Worm (Caenorhabditis elegans) whole organism, L2 larva: Measurements from ENCODE around the gene srxa-1.
A peak's percentile ranks its signal among the peaks of the same experiment; 100 is the strongest.

Experiments used
- C34F6.9 ChIP-seq: fragments of 150-350 bp; optimal IDR thresholded peaks from 2 replicates; lab custom pipeline; 2014; ENCODE audit warnings: missing biosample characterization, missing genetic modification characterization
- F13H6.1 ChIP-seq: sonication (generic microtip); optimal IDR thresholded peaks from 2 replicates; lab custom pipeline; 2016; ENCODE audit warnings: missing genetic modification characterization, missing compliant biosample characterization
- R02D3.7 ChIP-seq: fragments of 150-350 bp; optimal IDR thresholded peaks from 2 replicates; lab custom pipeline; 2014; ENCODE audit warnings: missing biosample characterization, missing genetic modification characterization
- alr-1 ChIP-seq: fragments of 150-350 bp; optimal IDR thresholded peaks from 2 replicates; lab custom pipeline; 2014; ENCODE audit warnings: missing biosample characterization, missing genetic modification characterization
- aly-2 ChIP-seq: fragments of 150-350 bp; optimal IDR thresholded peaks from 2 replicates; lab custom pipeline; 2014; ENCODE audit warnings: missing biosample characterization, missing genetic modification characterization
- ama-1 ChIP-seq: fragments of 150-350 bp; optimal IDR thresholded peaks from 2 replicates; lab custom pipeline; 2018; ENCODE audit warnings: inconsistent platforms
- blmp-1 ChIP-seq: sonication (generic microtip); optimal IDR thresholded peaks from 2 replicates; lab custom pipeline; 2017; ENCODE audit warnings: missing genetic modification characterization, mild to moderate bottlenecking, missing compliant biosample characterization, antibody characterized with exemption, moderate library complexity; ENCODE audit not compliant: insufficient read depth
- ceh-16 ChIP-seq: fragments of 150-350 bp; optimal IDR thresholded peaks from 2 replicates; lab custom pipeline; 2014; ENCODE audit warnings: missing biosample characterization, missing genetic modification characterization
- crh-2 ChIP-seq: sonication (generic microtip); optimal IDR thresholded peaks from 2 replicates; lab custom pipeline; 2017; ENCODE audit warnings: missing biosample characterization, missing genetic modification characterization
- elt-1 ChIP-seq: fragments of 150-350 bp; optimal IDR thresholded peaks from 2 replicates; lab custom pipeline; 2014; ENCODE audit warnings: missing biosample characterization, missing genetic modification characterization
- elt-3 ChIP-seq: sonication (generic microtip); optimal IDR thresholded peaks from 2 replicates; lab custom pipeline; 2017; ENCODE audit warnings: missing biosample characterization, missing genetic modification characterization
- fos-1 ChIP-seq: fragments of 150-350 bp; optimal IDR thresholded peaks from 2 replicates; lab custom pipeline; 2014; ENCODE audit warnings: missing biosample characterization, missing genetic modification characterization
- gmeb-1 ChIP-seq: fragments of 150-350 bp; optimal IDR thresholded peaks from 2 replicates; lab custom pipeline; 2014; ENCODE audit warnings: missing biosample characterization, missing genetic modification characterization
- lin-13 ChIP-seq: fragments of 150-350 bp; optimal IDR thresholded peaks from 2 replicates; lab custom pipeline; 2014; ENCODE audit warnings: missing biosample characterization, missing genetic modification reagents, missing genetic modification characterization
- lin-39 ChIP-seq: fragments of 150-350 bp; optimal IDR thresholded peaks from 2 replicates; lab custom pipeline; 2014; ENCODE audit warnings: missing biosample characterization, missing genetic modification reagents, missing genetic modification characterization
- lsy-2 ChIP-seq, 2 experiments: fragments of 150-350 bp in 1 of 2; sonication (generic microtip) in 1 of 2; optimal IDR thresholded peaks; 2 replicates each; lab custom pipeline; 2014 to 2017; ENCODE audit warnings: missing biosample characterization in 2 of 2, missing genetic modification characterization in 2 of 2
- mab-5 ChIP-seq: fragments of 150-350 bp; optimal IDR thresholded peaks from 2 replicates; lab custom pipeline; 2014; ENCODE audit warnings: missing biosample characterization, missing genetic modification characterization
- mbf-1 ChIP-seq: sonication (generic microtip); optimal IDR thresholded peaks from 2 replicates; lab custom pipeline; 2017; ENCODE audit warnings: missing biosample characterization, missing genetic modification characterization
- mdl-1 ChIP-seq, 2 experiments: fragments of 150-350 bp in 1 of 2; sonication (generic microtip) in 1 of 2; optimal IDR thresholded peaks; 2 replicates each; lab custom pipeline; 2017; ENCODE audit warnings: missing biosample characterization in 2 of 2, missing genetic modification characterization in 2 of 2
- nhr-10 ChIP-seq: sonication (generic microtip); optimal IDR thresholded peaks from 2 replicates; lab custom pipeline; 2017; ENCODE audit warnings: missing biosample characterization, missing genetic modification characterization
- nhr-129 ChIP-seq: fragments of 150-350 bp; optimal IDR thresholded peaks from 2 replicates; lab custom pipeline; 2014; ENCODE audit warnings: missing biosample characterization, missing genetic modification characterization
- nhr-21 ChIP-seq: fragments of 150-350 bp; optimal IDR thresholded peaks from 2 replicates; lab custom pipeline; 2014; ENCODE audit warnings: missing biosample characterization, missing genetic modification characterization
- nhr-25 ChIP-seq: fragments of 150-350 bp; sonication (generic microtip); optimal IDR thresholded peaks from 3 replicates; lab custom pipeline; 2014; ENCODE audit warnings: missing biosample characterization, missing genetic modification characterization
- nhr-77 ChIP-seq: fragments of 150-350 bp; optimal IDR thresholded peaks from 2 replicates; lab custom pipeline; 2014; ENCODE audit warnings: missing biosample characterization, missing genetic modification characterization
- sem-4 ChIP-seq: fragments of 150-350 bp; optimal IDR thresholded peaks from 2 replicates; lab custom pipeline; 2014; ENCODE audit warnings: missing biosample characterization, missing genetic modification reagents, missing genetic modification characterization
- skn-1 ChIP-seq: sonication (generic microtip); optimal IDR thresholded peaks from 2 replicates; lab custom pipeline; 2017; ENCODE audit warnings: missing biosample characterization, missing genetic modification characterization
- sma-9 ChIP-seq, 2 experiments: fragments of 150-350 bp in 1 of 2; sonication (generic microtip) in 1 of 2; optimal IDR thresholded peaks; 2 replicates each; lab custom pipeline; 2014 to 2016; ENCODE audit warnings: missing genetic modification characterization in 2 of 2, mild to moderate bottlenecking in 1 of 2, missing biosample characterization in 1 of 2, missing compliant biosample characterization in 1 of 2, missing genetic modification reagents in 1 of 2, moderate library complexity in 1 of 2
- snpc-4 ChIP-seq: fragments of 150-350 bp; optimal IDR thresholded peaks from 2 replicates; lab custom pipeline; 2014; ENCODE audit warnings: missing biosample characterization, missing genetic modification characterization
- unc-55 ChIP-seq: fragments of 150-350 bp; sonication (generic microtip); optimal IDR thresholded peaks from 3 replicates; lab custom pipeline; 2014; ENCODE audit warnings: missing biosample characterization, missing genetic modification reagents, missing genetic modification characterization
- unc-62 ChIP-seq: fragments of 150-350 bp; optimal IDR thresholded peaks from 2 replicates; lab custom pipeline; 2014; ENCODE audit warnings: missing biosample characterization, missing genetic modification reagents, missing genetic modification characterization
- zag-1 ChIP-seq: fragments of 150-350 bp; optimal IDR thresholded peaks from 2 replicates; lab custom pipeline; 2014; ENCODE audit warnings: missing biosample characterization, missing genetic modification characterization
- ztf-4 ChIP-seq: fragments of 150-350 bp; optimal IDR thresholded peaks from 2 replicates; lab custom pipeline; 2014; ENCODE audit warnings: missing biosample characterization, missing genetic modification characterization

Gene srxa-1

ce11 chrV:20712994-20713326 is 18.9 kb upstream of the srxa-1 start:
- TF ChIP-seq fos-1 (tag; lab: Kevin White, UChicago): no peak
- peak; percentile 59 for TF ChIP-seq unc-55
- no peak for TF ChIP-seq elt-3 (tag; lab: Kevin White, UChicago)
- TF ChIP-seq ama-1 (lab: Kevin White, UChicago): peak; percentile 88
- no peak for TF ChIP-seq ceh-16 (tag; lab: Kevin White, UChicago)
- peak; percentile 75 for TF ChIP-seq sma-9 (GFP tag; optimal IDR thresholded peaks at IDR 0.05; lab: Kevin White, UChicago)
- TF ChIP-seq sma-9 (tag; optimal IDR thresholded peaks at IDR 0.05; lab: Kevin White, UChicago): no peak
- peak; percentile 82 for TF ChIP-seq C34F6.9 (tag; lab: Kevin White, UChicago)
- TF ChIP-seq ztf-4 (tag; lab: Kevin White, UChicago): peak; percentile 85
- peak; percentile 21 for TF ChIP-seq skn-1 (tag; lab: Kevin White, UChicago)
- no peak for TF ChIP-seq mab-5
- TF ChIP-seq unc-62 (GFP tag; lab: Kevin White, UChicago): no peak
- no peak for TF ChIP-seq R02D3.7 (tag; lab: Kevin White, UChicago)
- no peak for TF ChIP-seq alr-1
- TF ChIP-seq mdl-1 (tag; optimal IDR thresholded peaks at IDR 0.05; lab: Kevin White, UChicago): peak in 1 of 2 experiments; percentile 77
- no peak for TF ChIP-seq gmeb-1
- no peak for TF ChIP-seq nhr-77 (tag; lab: Kevin White, UChicago)
- TF ChIP-seq crh-2 (tag; lab: Kevin White, UChicago): peak; percentile 68
- peak; percentile 14 for TF ChIP-seq blmp-1 (tag; lab: Kevin White, UChicago)
- TF ChIP-seq nhr-21 (tag; lab: Kevin White, UChicago): no peak
- TF ChIP-seq aly-2 (tag; lab: Kevin White, UChicago): no peak
- peak; percentile 41 for TF ChIP-seq nhr-25
- no peak for TF ChIP-seq lin-39
- peak in 1 of 2 experiments; percentile 71 for TF ChIP-seq lsy-2 (tag; optimal IDR thresholded peaks at IDR 0.05; lab: Kevin White, UChicago)
- TF ChIP-seq lin-13 (GFP tag; lab: Kevin White, UChicago): no peak
- TF ChIP-seq zag-1 (tag; lab: Kevin White, UChicago): no peak
- no peak for TF ChIP-seq sem-4 (tag; lab: Kevin White, UChicago)
- TF ChIP-seq F13H6.1: peak; percentile 29
- TF ChIP-seq nhr-10 (tag; lab: Kevin White, UChicago): no peak
- TF ChIP-seq nhr-129 (tag; lab: Kevin White, UChicago): peak; percentile 92

DNA sequence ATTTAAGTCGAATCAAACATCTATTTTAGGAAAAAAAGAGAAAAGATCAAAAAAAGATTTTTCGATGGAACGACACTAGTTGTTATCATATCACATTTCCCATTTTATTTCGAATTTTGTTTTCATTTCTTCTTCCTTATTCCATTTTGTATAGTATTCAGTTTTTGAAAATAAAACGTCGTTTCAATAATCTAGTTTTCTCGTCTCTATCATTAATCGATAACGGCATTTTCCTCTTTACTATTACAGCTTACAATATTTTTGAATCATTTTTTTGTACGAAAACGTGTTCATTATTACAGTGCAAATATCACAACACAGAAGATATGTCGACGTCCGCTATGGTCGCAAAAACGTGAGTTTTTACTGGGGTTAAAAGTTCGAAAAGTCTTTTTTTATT is 18.3 kb upstream of the srxa-1 start, which contains the start of gene Y44A6C.1:
TSS of gene Y44A6C.1 (plus strand) at position 301 of the 400 bp plus-strand sequence.
- no peak for TF ChIP-seq zag-1 (tag; lab: Kevin White, UChicago)
- TF ChIP-seq crh-2 (tag; lab: Kevin White, UChicago): no peak
- peak; percentile 73 for TF ChIP-seq blmp-1 (tag; lab: Kevin White, UChicago)

DNA sequence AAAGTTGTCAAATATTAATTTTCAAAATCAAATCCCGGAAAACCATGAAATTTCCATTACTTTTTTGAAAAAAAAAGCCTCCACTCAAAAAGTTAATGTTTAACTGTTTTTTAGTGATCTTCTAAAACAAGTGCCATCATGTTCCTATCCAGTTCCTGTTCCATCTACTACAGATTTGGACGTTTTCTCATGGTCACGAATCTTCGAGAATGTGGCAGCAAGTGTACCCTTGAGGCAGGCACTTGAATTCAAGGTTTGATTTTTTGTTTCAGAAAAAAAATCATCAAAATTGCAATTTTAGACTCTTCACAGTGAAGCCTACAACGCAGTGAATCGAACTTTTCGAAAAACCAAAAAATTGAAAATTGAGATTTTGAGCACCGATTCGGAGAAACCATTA is 17.4 kb upstream of the srxa-1 start:
- TF ChIP-seq fos-1 (tag; lab: Kevin White, UChicago) (no peak), F13H6.1 (no peak), gmeb-1 (no peak), mdl-1 (tag; optimal IDR thresholded peaks at IDR 0.05; lab: Kevin White, UChicago) (no peak), lin-39 (no peak), zag-1 (tag; lab: Kevin White, UChicago) (no peak), sma-9 (GFP tag; optimal IDR thresholded peaks at IDR 0.05; lab: Kevin White, UChicago) (no peak), sma-9 (tag; optimal IDR thresholded peaks at IDR 0.05; lab: Kevin White, UChicago) (no peak), mbf-1 (no peak), elt-1 (tag; lab: Kevin White, UChicago) (no peak), unc-55 (no peak), alr-1 (no peak), nhr-21 (tag; lab: Kevin White, UChicago) (no peak)

- no peak for TF ChIP-seq elt-3 (tag; lab: Kevin White, UChicago)
- TF ChIP-seq sem-4 (tag; lab: Kevin White, UChicago): peak; percentile 11
Measured at ce11 chrV:20716267-20716666, 15.6 kb upstream of the srxa-1 start.

DNA sequence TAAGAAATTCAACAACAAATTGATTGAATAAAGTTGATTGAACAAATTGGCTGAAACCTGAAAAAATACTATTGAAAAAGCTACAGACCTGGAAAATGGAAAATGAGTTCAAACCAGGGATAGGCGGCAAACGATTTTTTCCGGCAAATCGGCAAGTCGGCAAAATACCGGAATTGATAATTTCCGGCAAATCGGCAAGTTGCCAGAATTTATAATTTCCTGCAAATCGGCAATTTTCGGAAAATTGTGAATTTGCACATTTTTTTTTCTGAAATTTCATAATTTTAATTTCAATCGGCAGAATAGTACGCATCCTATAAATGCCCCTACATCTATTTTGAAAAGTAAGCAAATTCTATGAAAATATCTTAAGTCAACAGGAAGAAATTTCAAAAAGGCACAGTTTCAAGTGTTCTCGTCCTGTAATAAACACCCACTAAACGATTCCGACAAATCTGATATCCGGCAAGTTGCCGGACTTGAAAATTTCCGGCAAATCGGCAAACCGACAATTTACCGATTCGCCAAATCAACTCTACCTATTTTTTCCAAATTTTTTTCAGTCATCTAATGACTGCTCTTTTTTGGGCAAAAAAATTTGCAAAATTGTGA is 15.0 kb upstream of the srxa-1 start:
- no peak for TF ChIP-seq lin-39
- TF ChIP-seq ama-1 (lab: Kevin White, UChicago): peak; percentile 12
- TF ChIP-seq snpc-4 (tag; lab: Kevin White, UChicago): no peak
